Worm (Caenorhabditis elegans) whole organism, mixed stage, embryonic: ENCODE results near the gene F37B12.3.

Experiments
- bed-3 ChIP-seq: fragments of 200-800 bp; sonication (Bioruptor generic); optimal IDR thresholded peaks from 3 replicates; lab custom pipeline; 2018; ENCODE audit warnings: mild to moderate bottlenecking, missing genetic modification characterization, moderate library complexity, missing compliant biosample characterization
- ceh-83 ChIP-seq: fragments of 200-800 bp; sonication (Bioruptor generic); optimal IDR thresholded peaks from 2 replicates; lab custom pipeline; 2018; ENCODE audit warnings: mild to moderate bottlenecking, missing genetic modification characterization, missing compliant biosample characterization
- elt-3 ChIP-seq: fragments of 150-350 bp; optimal IDR thresholded peaks from 2 replicates; lab custom pipeline; 2014; ENCODE audit warnings: missing biosample characterization, missing genetic modification characterization
- mep-1 ChIP-seq: fragments of 150-350 bp; optimal IDR thresholded peaks from 2 replicates; lab custom pipeline; 2017; ENCODE audit warnings: missing biosample characterization, missing genetic modification reagents, missing genetic modification characterization, inconsistent platforms
- nhr-12 ChIP-seq: fragments of 150-350 bp; optimal IDR thresholded peaks from 2 replicates; lab custom pipeline; 2014; ENCODE audit warnings: missing biosample characterization, missing genetic modification characterization
- nhr-237 ChIP-seq: fragments of 150-350 bp; optimal IDR thresholded peaks from 2 replicates; lab custom pipeline; 2014; ENCODE audit warnings: missing biosample characterization, missing genetic modification characterization
- pha-4 ChIP-seq: fragments of 150-350 bp; optimal IDR thresholded peaks from 2 replicates; lab custom pipeline; 2018; ENCODE audit warnings: missing biosample characterization, missing genetic modification reagents, missing genetic modification characterization
- sptf-1 ChIP-seq: sonication (generic microtip); optimal IDR thresholded peaks from 2 replicates; lab custom pipeline; 2017; ENCODE audit warnings: mild to moderate bottlenecking, missing genetic modification characterization, moderate library complexity, missing compliant biosample characterization
- unc-62 ChIP-seq: fragments of 150-350 bp; optimal IDR thresholded peaks from 2 replicates; lab custom pipeline; 2014; ENCODE audit warnings: missing biosample characterization, missing genetic modification reagents, missing genetic modification characterization

DNA sequence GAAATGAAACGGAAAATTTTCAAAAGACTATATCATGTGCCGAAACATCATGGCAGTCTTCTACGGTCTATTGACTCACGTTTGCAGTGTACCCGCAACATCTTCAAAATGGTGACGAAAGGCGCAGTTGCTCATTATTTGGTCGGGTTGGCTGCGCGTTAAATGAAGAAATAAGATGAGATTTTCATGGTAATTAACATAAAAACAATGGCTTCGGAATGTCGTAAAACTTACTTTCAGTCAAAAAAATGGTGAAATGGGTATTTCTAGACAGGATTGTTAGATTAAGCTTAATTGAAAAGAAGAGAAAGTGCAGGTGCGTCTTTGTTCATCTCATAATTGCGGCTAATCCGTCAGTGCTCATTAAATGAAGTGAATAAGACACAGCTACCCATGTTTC is 12.4 kb upstream of the F37B12.3 start, which contains the start of gene T24B8.7:
- no peak for TF ChIP-seq pha-4 (tag; lab: Kevin White, UChicago)
- no peak for TF ChIP-seq nhr-237 (tag; lab: Kevin White, UChicago)
- no peak for TF ChIP-seq mep-1 (tag; lab: Kevin White, UChicago)
- no peak for TF ChIP-seq nhr-12 (tag; lab: Kevin White, UChicago)
- no peak for TF ChIP-seq unc-62 (GFP tag; lab: Kevin White, UChicago)
- no peak for TF ChIP-seq ceh-83 (GFP tag; lab: Kevin White, UChicago)
- TF ChIP-seq elt-3 (tag; lab: Kevin White, UChicago) = no peak
- TF ChIP-seq bed-3 (GFP tag; lab: Kevin White, UChicago) = no peak
- TF ChIP-seq sptf-1 (tag; lab: Kevin White, UChicago) = no peak
